Fruit fly (Drosophila melanogaster) Kc167 (cell line): ENCODE measurements around the gene CG7565.

Experiments
- Myc ChIP-seq: fragments of >200 bp; optimal IDR thresholded peaks from 2 replicates; lab custom pipeline; 2017; ENCODE audit warnings: missing external identifiers
- Sin3A ChIP-seq: fragments of >200 bp; optimal IDR thresholded peaks from 2 replicates; lab custom pipeline; 2018; ENCODE audit warnings: missing external identifiers
- h ChIP-seq: fragments of >200 bp; optimal IDR thresholded peaks from 3 replicates; lab custom pipeline; 2018; ENCODE audit warnings: missing external identifiers
- insv ChIP-seq: fragments of >200 bp; optimal IDR thresholded peaks from 3 replicates; lab custom pipeline; 2018; ENCODE audit warnings: missing external identifiers
- psq ChIP-seq: fragments of >200 bp; optimal IDR thresholded peaks from 2 replicates; lab custom pipeline; 2017; ENCODE audit warnings: missing external identifiers
- ttk ChIP-seq: sonication (Bioruptor generic); optimal IDR thresholded peaks from 2 replicates; lab custom pipeline; 2017; ENCODE audit warnings: missing external identifiers

CG7565 gene

DNA sequence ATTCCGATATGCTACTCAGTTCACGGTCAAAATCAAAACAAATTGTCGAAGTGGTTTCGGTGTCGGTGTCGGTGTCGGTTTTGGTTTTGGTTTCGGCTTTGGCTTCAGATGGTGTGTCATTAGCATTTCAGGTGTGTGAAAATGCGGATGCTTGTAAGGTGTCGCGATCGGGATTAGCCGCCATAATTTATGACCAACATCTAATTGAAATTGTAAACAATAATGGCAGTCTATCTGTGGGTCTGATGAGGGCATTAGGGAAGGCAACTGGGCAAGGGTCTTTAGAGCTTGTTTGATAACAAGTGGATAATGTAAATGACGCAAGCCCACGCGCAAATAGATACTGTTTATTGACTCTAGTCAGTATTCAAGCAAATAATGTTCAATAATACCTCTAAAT lies 16.6 kb downstream of the CG7565 start:
- no peak for TF ChIP-seq psq (lab: Kevin White, UChicago)
- TF ChIP-seq h (lab: Kevin White, UChicago), result no peak
- no peak for TF ChIP-seq Sin3A (lab: Kevin White, UChicago)
- no peak for TF ChIP-seq ttk (lab: Kevin White, UChicago)
- TF ChIP-seq insv (lab: Kevin White, UChicago), result no peak
- no peak for TF ChIP-seq Myc (lab: Kevin White, UChicago)

DNA sequence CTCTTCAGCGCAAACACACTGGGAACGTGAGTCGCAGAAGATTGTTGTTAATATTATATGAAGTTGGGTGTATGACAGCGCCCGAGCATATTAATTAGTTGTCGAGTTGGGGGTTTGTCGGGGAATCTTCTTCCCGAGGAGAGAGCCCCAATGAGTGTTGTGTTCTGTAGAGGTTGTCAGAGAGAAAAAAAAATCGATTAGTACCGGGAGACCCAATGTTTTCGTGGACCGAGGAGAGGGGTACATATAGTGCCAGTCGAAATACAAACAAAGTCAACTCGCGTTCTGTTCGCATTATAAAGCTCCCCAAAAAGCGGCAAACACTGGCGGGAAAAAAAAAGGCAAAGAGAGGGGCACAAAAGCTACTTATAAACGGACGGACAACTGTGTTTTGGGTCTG lies 17.7 kb downstream of the CG7565 start:
- TF ChIP-seq ttk (lab: Kevin White, UChicago), result no peak
- TF ChIP-seq insv (lab: Kevin White, UChicago), result no peak
- TF ChIP-seq h (lab: Kevin White, UChicago), result no peak
- no peak for TF ChIP-seq Myc (lab: Kevin White, UChicago)
- TF ChIP-seq Sin3A (lab: Kevin White, UChicago), result no peak
- TF ChIP-seq psq (lab: Kevin White, UChicago), result no peak

DNA sequence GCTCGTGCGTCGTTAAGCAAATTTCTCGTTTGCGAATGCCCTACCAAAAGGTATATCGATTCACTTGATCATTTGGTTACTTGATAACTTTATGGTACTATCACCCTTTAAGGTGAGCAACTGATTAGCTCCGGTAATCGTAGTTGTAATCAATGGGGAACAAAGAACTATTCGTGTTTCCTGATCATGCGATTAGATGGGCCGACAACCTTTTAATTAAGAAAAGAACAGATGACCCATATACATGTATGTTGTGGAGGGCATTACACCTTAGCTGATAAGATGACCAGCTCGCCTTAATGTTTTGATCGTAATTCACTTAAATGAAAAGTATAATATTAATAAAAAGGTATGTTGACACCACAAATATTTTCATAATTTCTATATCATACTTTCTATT lies 18.2 kb downstream of the CG7565 start:
- TF ChIP-seq Myc (lab: Kevin White, UChicago) (no peak), h (lab: Kevin White, UChicago) (no peak), Sin3A (lab: Kevin White, UChicago) (no peak), ttk (lab: Kevin White, UChicago) (no peak), insv (lab: Kevin White, UChicago) (no peak), psq (lab: Kevin White, UChicago) (no peak)

DNA sequence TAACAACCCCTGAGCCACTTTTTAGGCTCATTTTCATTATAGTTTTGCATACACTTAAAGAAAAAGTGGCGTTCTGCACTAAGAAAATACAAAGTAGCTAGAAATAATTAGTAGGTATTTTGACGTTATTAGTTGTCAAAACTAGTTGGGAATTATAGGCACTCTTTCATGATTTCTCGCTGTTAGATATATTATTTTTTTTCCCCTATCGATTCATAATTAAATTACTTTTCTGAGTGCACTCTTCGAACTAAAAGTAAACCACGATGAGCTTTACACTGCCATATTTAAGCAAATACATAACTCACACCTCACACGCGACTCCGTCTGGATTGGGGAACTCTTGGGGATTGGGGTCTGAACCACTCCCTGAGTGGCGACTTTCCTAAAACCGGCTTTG lies 18.9 kb downstream of the CG7565 start:
- TF ChIP-seq Myc (lab: Kevin White, UChicago) (no peak), Sin3A (lab: Kevin White, UChicago) (no peak), ttk (lab: Kevin White, UChicago) (no peak), psq (lab: Kevin White, UChicago) (no peak), h (lab: Kevin White, UChicago) (no peak), insv (lab: Kevin White, UChicago) (no peak)

DNA sequence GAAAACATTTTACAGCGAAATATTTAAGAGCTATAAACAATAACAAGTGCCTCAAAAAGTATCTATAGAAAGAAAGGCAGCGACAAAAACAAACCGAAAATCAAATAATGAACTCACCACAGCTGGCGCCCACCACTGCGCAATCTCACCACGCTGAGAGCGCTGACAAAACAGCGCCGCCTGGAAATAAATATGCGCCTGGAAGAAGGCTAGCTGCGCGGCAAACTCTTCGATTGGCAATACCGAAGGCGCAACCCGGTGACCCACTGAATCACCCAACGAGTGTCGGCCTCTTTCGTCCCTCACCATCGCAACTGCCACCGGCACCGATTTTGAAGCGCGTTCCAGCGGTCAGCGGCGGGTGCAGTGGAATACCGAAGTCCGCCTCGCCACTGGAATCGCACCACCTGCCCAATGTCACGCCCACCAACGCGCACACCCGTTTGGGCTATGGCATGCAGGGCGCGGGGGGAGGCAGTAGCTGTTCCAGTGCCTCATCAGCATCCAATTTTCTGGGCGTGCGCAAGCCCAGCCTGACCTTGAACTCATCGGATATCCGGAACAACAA lies 19.8 kb downstream of the CG7565 start:
- TF ChIP-seq ttk (lab: Kevin White, UChicago) (no peak), Sin3A (lab: Kevin White, UChicago) (no peak), h (lab: Kevin White, UChicago) (no peak), insv (lab: Kevin White, UChicago) (no peak), Myc (lab: Kevin White, UChicago) (no peak), psq (lab: Kevin White, UChicago) (no peak)

DNA sequence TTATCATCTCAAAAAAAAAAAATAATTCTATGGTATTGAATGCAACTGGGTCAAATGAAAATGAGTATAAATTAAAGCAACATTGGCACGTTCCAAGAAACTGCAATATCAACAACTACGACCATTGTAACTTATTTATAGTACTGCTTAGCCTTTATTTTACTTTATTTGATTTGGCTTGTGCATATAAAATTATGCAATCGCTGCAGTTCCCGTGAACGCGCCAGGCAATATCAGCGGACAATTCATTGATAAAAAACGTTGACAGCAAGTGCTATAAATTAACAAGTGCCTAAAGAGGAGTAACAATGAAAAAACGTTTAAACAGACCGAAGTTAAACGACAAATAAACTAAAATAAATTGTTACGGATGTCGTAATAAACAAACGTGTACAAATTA lies 20.4 kb downstream of the CG7565 start:
- TF ChIP-seq Myc (lab: Kevin White, UChicago), result no peak
- TF ChIP-seq Sin3A (lab: Kevin White, UChicago), result no peak
- no peak for TF ChIP-seq psq (lab: Kevin White, UChicago)
- TF ChIP-seq h (lab: Kevin White, UChicago), result no peak
- no peak for TF ChIP-seq ttk (lab: Kevin White, UChicago)
- TF ChIP-seq insv (lab: Kevin White, UChicago), result no peak

DNA sequence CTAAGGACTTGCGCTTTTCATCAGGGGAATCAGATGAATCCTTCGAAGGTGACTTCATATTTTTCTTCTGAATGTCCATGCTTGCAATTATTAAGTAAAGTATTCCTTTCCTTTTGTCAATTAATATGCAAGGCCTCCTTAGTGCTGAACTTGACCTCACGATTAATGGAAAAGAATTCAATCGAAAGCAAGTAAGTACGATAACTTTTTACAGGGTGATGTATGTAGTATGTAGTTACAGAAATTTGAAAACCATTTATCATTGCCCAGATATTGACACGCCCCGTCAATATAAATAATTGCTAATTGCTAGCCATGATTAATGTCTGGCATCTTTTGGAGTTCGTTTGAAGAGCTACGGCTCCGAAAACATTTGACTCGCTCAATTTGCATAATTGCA lies 21.7 kb downstream of the CG7565 start, which contains the start of gene CG42591:
Gene CG42591 (minus strand): TSS at position 101 of the 400 bp plus-strand sequence.
- TF ChIP-seq psq (lab: Kevin White, UChicago) (no peak), Myc (lab: Kevin White, UChicago) (no peak), insv (lab: Kevin White, UChicago) (no peak), ttk (lab: Kevin White, UChicago) (no peak), h (lab: Kevin White, UChicago) (no peak), Sin3A (lab: Kevin White, UChicago) (no peak)

DNA sequence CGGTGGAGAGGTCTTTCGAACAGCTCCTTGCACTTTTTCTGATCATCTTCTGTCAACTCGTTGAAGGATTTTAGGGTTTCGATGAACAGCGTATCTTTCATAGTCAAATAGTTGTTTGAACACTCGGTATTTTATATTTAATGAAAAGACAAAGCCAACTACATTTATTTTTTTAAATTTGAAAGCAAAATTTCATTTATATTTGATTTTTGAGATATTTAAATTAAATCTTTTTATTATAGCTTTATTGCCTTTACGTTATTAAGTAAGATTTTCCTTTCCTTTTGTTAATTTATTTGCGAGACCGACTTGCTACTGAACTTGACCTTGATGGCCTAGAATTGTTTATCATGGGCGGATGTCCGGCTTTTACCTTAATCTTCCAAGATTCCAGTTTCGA lies 22.4 kb downstream of the CG7565 start, which contains the start of gene CG42590:
Gene CG42590 (minus strand): TSS at position 101 of the 400 bp plus-strand sequence.
- TF ChIP-seq ttk (lab: Kevin White, UChicago) (no peak), Sin3A (lab: Kevin White, UChicago) (no peak), h (lab: Kevin White, UChicago) (no peak), psq (lab: Kevin White, UChicago) (no peak), insv (lab: Kevin White, UChicago) (no peak), Myc (lab: Kevin White, UChicago) (no peak)

DNA sequence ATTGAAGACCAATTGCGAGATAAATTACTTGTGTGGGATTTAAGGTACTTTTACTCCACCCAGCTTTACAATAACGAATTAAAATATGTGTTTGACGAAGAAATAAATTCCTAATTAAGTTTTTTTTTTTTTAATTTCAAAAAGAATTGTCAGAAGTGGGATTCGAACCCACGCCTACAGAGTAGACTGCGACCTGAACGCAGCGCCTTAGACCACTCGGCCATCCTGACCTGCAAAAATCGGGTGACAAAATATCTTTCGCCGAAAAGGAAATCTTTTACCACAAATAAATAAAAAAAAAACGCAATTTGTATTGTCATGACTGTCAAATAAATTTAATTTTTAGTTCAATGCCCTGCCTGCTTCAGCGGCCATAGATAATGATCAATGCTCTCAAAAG lies 23.5 kb downstream of the CG7565 start:
- TF ChIP-seq psq (lab: Kevin White, UChicago) (no peak), Myc (lab: Kevin White, UChicago) (no peak), Sin3A (lab: Kevin White, UChicago) (no peak), ttk (lab: Kevin White, UChicago) (no peak), h (lab: Kevin White, UChicago) (no peak), insv (lab: Kevin White, UChicago) (no peak)

DNA sequence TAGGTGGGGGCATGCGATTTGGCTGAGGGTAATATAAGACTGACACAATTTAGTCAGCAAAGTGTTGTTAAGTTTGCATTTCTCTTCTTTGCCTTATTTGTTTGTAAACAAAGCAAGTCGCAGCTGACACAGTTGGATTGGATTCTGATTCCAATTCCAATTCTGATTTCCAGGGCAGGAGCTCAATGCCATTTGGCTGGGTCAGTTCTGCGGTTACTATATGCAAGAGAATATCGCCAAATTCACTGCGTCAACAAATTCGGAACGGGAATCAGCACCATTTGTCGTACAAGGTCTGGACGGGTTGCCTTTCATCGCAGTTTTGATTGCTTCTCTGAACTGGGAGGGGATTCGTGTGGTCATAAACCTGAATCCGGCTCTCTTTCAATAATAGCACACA lies 24.1 kb downstream of the CG7565 start:
- no peak for TF ChIP-seq insv (lab: Kevin White, UChicago)
- TF ChIP-seq ttk (lab: Kevin White, UChicago), result no peak
- TF ChIP-seq Myc (lab: Kevin White, UChicago), result no peak
- no peak for TF ChIP-seq psq (lab: Kevin White, UChicago)
- no peak for TF ChIP-seq Sin3A (lab: Kevin White, UChicago)
- no peak for TF ChIP-seq h (lab: Kevin White, UChicago)

DNA sequence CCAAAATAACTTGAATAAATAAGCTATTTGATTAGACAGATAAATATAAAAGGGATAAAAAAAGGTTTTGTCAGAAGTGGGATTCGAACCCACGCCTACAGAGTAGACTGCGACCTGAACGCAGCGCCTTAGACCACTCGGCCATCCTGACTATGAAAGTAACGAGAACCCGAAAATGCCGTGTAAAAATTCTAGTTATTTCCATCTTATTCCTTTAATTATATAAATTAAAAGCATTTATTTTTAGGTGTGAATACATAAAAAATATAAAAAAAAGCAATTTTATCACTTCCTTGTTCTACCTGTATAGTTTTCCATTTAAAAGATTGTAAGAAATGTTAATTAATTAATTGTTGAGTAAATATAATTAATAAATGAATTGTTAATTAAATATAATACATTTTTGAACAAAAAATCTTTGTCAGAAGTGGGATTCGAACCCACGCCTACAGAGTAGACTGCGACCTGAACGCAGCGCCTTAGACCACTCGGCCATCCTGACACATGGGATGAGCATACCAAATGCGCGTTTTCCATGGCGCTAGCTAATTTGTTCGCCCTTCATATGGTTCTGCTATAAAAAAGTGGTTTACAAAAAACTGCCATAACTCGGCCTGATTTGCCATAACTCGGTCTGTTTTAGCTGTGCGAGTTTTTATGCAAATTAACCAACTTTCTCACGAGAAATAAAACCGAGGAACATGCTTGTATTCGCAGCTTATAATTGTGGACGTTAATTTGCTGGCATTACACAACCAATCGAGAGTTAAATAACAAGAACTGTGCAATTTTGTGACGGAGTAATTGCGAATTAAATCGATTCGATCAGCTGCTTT lies 25.8 kb downstream of the CG7565 start:
- TF ChIP-seq Myc (lab: Kevin White, UChicago), result no peak
- TF ChIP-seq psq (lab: Kevin White, UChicago), result no peak
- no peak for TF ChIP-seq ttk (lab: Kevin White, UChicago)
- no peak for TF ChIP-seq insv (lab: Kevin White, UChicago)
- TF ChIP-seq Sin3A (lab: Kevin White, UChicago), result no peak
- TF ChIP-seq h (lab: Kevin White, UChicago), result no peak
